Worm (Caenorhabditis elegans) whole organism, young adult: ENCODE data around the gene fbxb-106.
A peak's percentile ranks its signal among the peaks of the same experiment; 100 is the strongest.

ENCODE experiments used
- C06A6.2 ChIP-seq: fragments of 200-800 bp; sonication (Bioruptor generic); conservative IDR thresholded peaks from 2 replicates; pipeline ENCODE4 v1.3.6; 2022; ENCODE audit warnings: missing genetic modification characterization, missing compliant biosample characterization
- F22D6.2 ChIP-seq: sonication (generic microtip); optimal IDR thresholded peaks from 2 replicates; lab custom pipeline; 2016; ENCODE audit warnings: mild to moderate bottlenecking, missing genetic modification characterization, missing compliant biosample characterization
- F37B4.10 ChIP-seq: fragments of 200-800 bp; sonication (Bioruptor generic); IDR thresholded peaks from 2 replicates; pipeline ENCODE4 v1.3.6; 2022; ENCODE audit warnings: missing genetic modification characterization, missing compliant biosample characterization
- F39B2.1 ChIP-seq: fragments of 200-800 bp; sonication (Bioruptor generic); IDR thresholded peaks from 2 replicates; pipeline ENCODE4 v1.3.6; 2022; ENCODE audit warnings: missing genetic modification reagents, missing genetic modification characterization, missing compliant biosample characterization
- F57A8.1 ChIP-seq: fragments of 200-800 bp; sonication (Bioruptor generic); optimal IDR thresholded peaks from 2 replicates; lab custom pipeline; 2018; ENCODE audit warnings: mild to moderate bottlenecking, missing genetic modification characterization, moderate library complexity, missing compliant biosample characterization
- K12H6.12 ChIP-seq: fragments of 200-800 bp; sonication (Bioruptor generic); optimal IDR thresholded peaks from 2 replicates; lab custom pipeline; 2018; ENCODE audit warnings: mild to moderate bottlenecking, missing genetic modification characterization, missing compliant biosample characterization
- Y53F4B.3 ChIP-seq: fragments of 200-800 bp; sonication (Bioruptor generic); IDR thresholded peaks from 2 replicates; pipeline ENCODE4 v1.3.6; 2022; ENCODE audit warnings: missing genetic modification reagents, missing genetic modification characterization, missing compliant biosample characterization
- Y95B8A.8 ChIP-seq: fragments of 200-800 bp; sonication (Bioruptor generic); IDR thresholded peaks from 2 replicates; pipeline ENCODE4 v1.3.6; 2022; ENCODE audit warnings: missing genetic modification reagents, missing genetic modification characterization, missing compliant biosample characterization
- ZK185.1 ChIP-seq: sonication (generic microtip); optimal IDR thresholded peaks from 2 replicates; lab custom pipeline; 2016; ENCODE audit warnings: mild to moderate bottlenecking, missing genetic modification characterization, missing compliant biosample characterization; ENCODE audit not compliant: poor library complexity, severe bottlenecking
- attf-3 ChIP-seq: fragments of 200-800 bp; sonication (Bioruptor generic); conservative IDR thresholded peaks from 2 replicates; pipeline ENCODE4 v1.3.6; 2022; ENCODE audit warnings: missing genetic modification reagents, missing genetic modification characterization, missing compliant biosample characterization
- bed-2 ChIP-seq: fragments of 200-800 bp; sonication (Bioruptor generic); IDR thresholded peaks from 2 replicates; pipeline ENCODE4 v1.3.6; 2022; ENCODE audit warnings: missing genetic modification reagents, missing genetic modification characterization, missing compliant biosample characterization
- cebp-2 ChIP-seq: fragments of 200-800 bp; sonication (Bioruptor generic); IDR thresholded peaks from 2 replicates; pipeline ENCODE4 v1.3.6; 2022; ENCODE audit warnings: missing genetic modification characterization, missing compliant biosample characterization
- dox-1 ChIP-seq: fragments of 200-800 bp; sonication (Bioruptor generic); IDR thresholded peaks from 2 replicates; pipeline ENCODE4 v1.3.6; 2022; ENCODE audit warnings: missing genetic modification reagents, missing genetic modification characterization, missing compliant biosample characterization
- dpff-1 ChIP-seq: sonication (generic microtip); optimal IDR thresholded peaks from 2 replicates; lab custom pipeline; 2017; ENCODE audit warnings: mild to moderate bottlenecking, missing genetic modification characterization, missing compliant biosample characterization
- efl-1 ChIP-seq: fragments of 150-350 bp; optimal IDR thresholded peaks from 2 replicates; lab custom pipeline; 2014; ENCODE audit warnings: missing biosample characterization, missing genetic modification reagents, missing genetic modification characterization
- egrh-3 ChIP-seq: fragments of 200-800 bp; sonication (Bioruptor generic); IDR thresholded peaks from 2 replicates; pipeline ENCODE4 v1.3.6; 2022; ENCODE audit warnings: missing genetic modification reagents, missing genetic modification characterization, missing compliant biosample characterization
- ets-4 ChIP-seq: fragments of 200-800 bp; sonication (Bioruptor generic); optimal IDR thresholded peaks from 2 replicates; lab custom pipeline; 2018; ENCODE audit warnings: mild to moderate bottlenecking, missing genetic modification characterization, missing compliant biosample characterization
- hmg-1.2 ChIP-seq: fragments of 200-800 bp; sonication (Bioruptor generic); IDR thresholded peaks from 2 replicates; pipeline ENCODE4 v1.3.6; 2022; ENCODE audit warnings: missing genetic modification reagents, missing genetic modification characterization, missing compliant biosample characterization
- hmg-20 ChIP-seq: fragments of 200-800 bp; sonication (Bioruptor generic); IDR thresholded peaks from 2 replicates; pipeline ENCODE4 v1.3.6; 2022; ENCODE audit warnings: missing genetic modification reagents, missing genetic modification characterization, missing compliant biosample characterization
- lin-35 ChIP-seq, 3 experiments: fragments of 150-350 bp in 2 of 3; sonication (generic microtip) in 1 of 3; optimal IDR thresholded peaks; 2 replicates each; lab custom pipeline; 2014 to 2018; ENCODE audit warnings: missing biosample characterization in 3 of 3, missing genetic modification characterization in 3 of 3, missing genetic modification reagents in 3 of 3
- lin-40 ChIP-seq: sonication (generic microtip); optimal IDR thresholded peaks from 2 replicates; lab custom pipeline; 2016; ENCODE audit warnings: missing genetic modification characterization, mild to moderate bottlenecking, missing compliant biosample characterization, missing genotype, missing genetic modification reagents
- lin-54 ChIP-seq: fragments of 200-800 bp; sonication (Bioruptor generic); optimal IDR thresholded peaks from 2 replicates; lab custom pipeline; 2018; ENCODE audit warnings: mild to moderate bottlenecking, missing genetic modification characterization, missing compliant biosample characterization
- lsl-1 ChIP-seq: fragments of 200-800 bp; sonication (Bioruptor generic); optimal IDR thresholded peaks from 2 replicates; lab custom pipeline; 2018; ENCODE audit warnings: mild to moderate bottlenecking, missing genetic modification characterization, moderate library complexity, missing compliant biosample characterization
- madf-10 ChIP-seq: sonication (generic microtip); optimal IDR thresholded peaks from 2 replicates; lab custom pipeline; 2016; ENCODE audit warnings: mild to moderate bottlenecking, missing genetic modification characterization, missing compliant biosample characterization
- madf-6 ChIP-seq: fragments of 200-800 bp; sonication (Bioruptor generic); IDR thresholded peaks from 2 replicates; pipeline ENCODE4 v1.3.6; 2022; ENCODE audit warnings: missing genetic modification reagents, missing genetic modification characterization, missing compliant biosample characterization
- mcd-1 ChIP-seq: fragments of 200-800 bp; sonication (Bioruptor generic); IDR thresholded peaks from 2 replicates; pipeline ENCODE4 v1.3.6; 2022; ENCODE audit warnings: missing genetic modification reagents, missing genetic modification characterization, missing compliant biosample characterization
- nfya-2 ChIP-seq: fragments of 200-800 bp; sonication (Bioruptor generic); IDR thresholded peaks from 2 replicates; pipeline ENCODE4 v1.3.6; 2022; ENCODE audit warnings: missing genetic modification reagents, missing genetic modification characterization, missing compliant biosample characterization
- nfyb-1 ChIP-seq: fragments of 200-800 bp; sonication (Bioruptor generic); IDR thresholded peaks from 2 replicates; pipeline ENCODE4 v1.3.6; 2022; ENCODE audit warnings: missing genetic modification reagents, missing genetic modification characterization, missing compliant biosample characterization
- nhr-27 ChIP-seq: fragments of 200-800 bp; sonication (Bioruptor generic); optimal IDR thresholded peaks from 2 replicates; lab custom pipeline; 2018; ENCODE audit warnings: mild to moderate bottlenecking, missing genetic modification characterization, moderate library complexity, missing compliant biosample characterization
- snpc-1.1 ChIP-seq: sonication (generic microtip); optimal IDR thresholded peaks from 2 replicates; lab custom pipeline; 2017; ENCODE audit warnings: missing genetic modification characterization, mild to moderate bottlenecking, missing compliant biosample characterization, antibody characterized with exemption, moderate library complexity, missing genotype, missing genetic modification reagents; ENCODE audit not compliant: insufficient read depth
- tbp1 ChIP-seq: fragments of 200-800 bp; sonication (Bioruptor generic); optimal IDR thresholded peaks from 2 replicates; lab custom pipeline; 2018; ENCODE audit warnings: mild to moderate bottlenecking, missing genetic modification characterization, missing compliant biosample characterization
- zfh-2 ChIP-seq: fragments of 200-800 bp; sonication (Bioruptor generic); conservative IDR thresholded peaks from 2 replicates; pipeline ENCODE4 v1.3.6; 2022; ENCODE audit warnings: missing genetic modification reagents, missing genetic modification characterization, missing compliant biosample characterization
- ztf-18 ChIP-seq: sonication (generic microtip); optimal IDR thresholded peaks from 2 replicates; lab custom pipeline; 2016; ENCODE audit warnings: missing genotype, mild to moderate bottlenecking, missing genetic modification characterization, missing compliant biosample characterization
- ztf-6 ChIP-seq: fragments of 200-800 bp; sonication (Bioruptor generic); IDR thresholded peaks from 2 replicates; pipeline ENCODE4 v1.3.6; 2022; ENCODE audit warnings: missing genetic modification reagents, missing genetic modification characterization, missing compliant biosample characterization

Gene fbxb-106

ce11 chrII:2787031-2787512 is 24.9 kb downstream of the fbxb-106 start, which contains the start of the genes F08D12.12 and srpa-72 (continued):
- TF ChIP-seq nhr-27 (tag; lab: Kevin White, UChicago), result no peak
- TF ChIP-seq lin-54 (GFP tag; lab: Kevin White, UChicago), result peak; percentile 36
- peak; percentile 30 for TF ChIP-seq tbp1 (GFP tag; lab: Kevin White, UChicago)
- no peak for TF ChIP-seq ZK185.1
- no peak for TF ChIP-seq cebp-2
- TF ChIP-seq hmg-1.2 (GFP tag; lab: Robert Waterston, UW), result peak; percentile 34; the same call in 1 of the 2 replicates
- TF ChIP-seq lsl-1, result peak; percentile 6
- no peak for TF ChIP-seq snpc-1.1 (tag; lab: Kevin White, UChicago)

ce11 chrII:2787849-2788248 is 25.6 kb downstream of the fbxb-106 start:
- peak; percentile 26; the same call in 1 of the 2 replicates for TF ChIP-seq madf-6 (GFP tag; lab: Robert Waterston, UW)
- TF ChIP-seq zfh-2 (GFP tag; lab: Robert Waterston, UW), result peak; percentile 66; the same call in 1 of the 2 replicates
- TF ChIP-seq nfyb-1 (GFP tag; lab: Robert Waterston, UW), result no peak
- TF ChIP-seq egrh-3, result peak; percentile 25; the same call in 1 of the 2 replicates

ce11 chrII:2791693-2792092 is 29.5 kb downstream of the fbxb-106 start:
- no peak for TF ChIP-seq mcd-1 (GFP tag; lab: Robert Waterston, UW)
- TF ChIP-seq zfh-2 (GFP tag; lab: Robert Waterston, UW), result peak; percentile 73

ce11 chrII:2795413-2795812 is 33.2 kb downstream of the fbxb-106 start:
- TF ChIP-seq ztf-6, result no peak
- TF ChIP-seq lin-35 (GFP tag; optimal IDR thresholded peaks at IDR 0.05; lab: Kevin White, UChicago), result no peak
- no peak for TF ChIP-seq lsl-1
- TF ChIP-seq C06A6.2 (GFP tag; lab: Robert Waterston, UW), result no peak
- no peak for TF ChIP-seq dpff-1 (tag; lab: Kevin White, UChicago)
- no peak for TF ChIP-seq Y53F4B.3 (GFP tag; lab: Robert Waterston, UW)
- TF ChIP-seq dox-1, result no peak
- TF ChIP-seq ets-4 (GFP tag; lab: Kevin White, UChicago), result no peak
- no peak for TF ChIP-seq F22D6.2 (tag; lab: Kevin White, UChicago)
- TF ChIP-seq bed-2 (GFP tag; lab: Robert Waterston, UW), result no peak
- TF ChIP-seq ZK185.1, result no peak
- no peak for TF ChIP-seq Y95B8A.8 (GFP tag; lab: Robert Waterston, UW)
- no peak for TF ChIP-seq F57A8.1 (GFP tag; lab: Kevin White, UChicago)
- TF ChIP-seq efl-1 (GFP tag; lab: Kevin White, UChicago), result no peak
- no peak for TF ChIP-seq nhr-27 (tag; lab: Kevin White, UChicago)
- TF ChIP-seq, all 124 proteins: peak for 0

ce11 chrII:2796431-2796830 is 34.2 kb downstream of the fbxb-106 start:
- TF ChIP-seq F39B2.1 (no peak), zfh-2 (GFP tag; lab: Robert Waterston, UW) (peak; percentile 56)

- no peak for TF ChIP-seq K12H6.12 (tag; lab: Kevin White, UChicago)
- TF ChIP-seq lin-40 (tag; lab: Kevin White, UChicago), result no peak
- no peak for TF ChIP-seq F39B2.1
- no peak for TF ChIP-seq hmg-20 (GFP tag; lab: Robert Waterston, UW)
- TF ChIP-seq madf-10 (tag; lab: Kevin White, UChicago), result no peak
- no peak for TF ChIP-seq Y95B8A.8 (GFP tag; lab: Robert Waterston, UW)
- TF ChIP-seq dox-1, result no peak
- no peak for TF ChIP-seq ztf-18
- TF ChIP-seq attf-3, result no peak
- no peak for TF ChIP-seq F37B4.10 (GFP tag; lab: Robert Waterston, UW)
- TF ChIP-seq nfya-2, result no peak
Observed at ce11 chrII:2797951-2798350, 35.7 kb downstream of the fbxb-106 start.
